Fruit fly (Drosophila melanogaster) whole organism, wandering third instar larva: Measurements from ENCODE around the gene Larp7.

Experiments used
- Dfd ChIP-seq: fragments of >200 bp; optimal IDR thresholded peaks from 2 replicates; lab custom pipeline; 2017; ENCODE audit warnings: missing biosample characterization, missing genetic modification characterization
- Dif ChIP-seq: fragments of 200-275, 200-300 bp; sonication (Bioruptor generic); optimal IDR thresholded peaks from 2 replicates; lab custom pipeline; 2018; ENCODE audit warnings: missing biosample characterization, missing genetic modification characterization; ENCODE audit not compliant: partially characterized antibody
- GATAd ChIP-seq: sonication (Bioruptor generic); optimal IDR thresholded peaks from 2 replicates; lab custom pipeline; 2016; ENCODE audit warnings: missing biosample characterization, missing genetic modification characterization
- Hnf4 ChIP-seq: fragments of 200-800 bp; sonication (Bioruptor generic); optimal IDR thresholded peaks from 2 replicates; lab custom pipeline; 2016; ENCODE audit warnings: missing biosample characterization, mild to moderate bottlenecking, missing genetic modification characterization
- Sp1 ChIP-seq: fragments of 200-800 bp; sonication (Bioruptor generic); optimal IDR thresholded peaks from 3 replicates; lab custom pipeline; 2019; ENCODE audit warnings: missing biosample characterization, mild to moderate bottlenecking, missing genetic modification characterization, moderate library complexity
- Vsx2 ChIP-seq: fragments of 200-300, 225-300 bp; sonication (Bioruptor generic); optimal IDR thresholded peaks from 2 replicates; lab custom pipeline; 2018; ENCODE audit warnings: missing biosample characterization, missing genetic modification characterization; ENCODE audit not compliant: partially characterized antibody
- br ChIP-seq: fragments of 200-800 bp; sonication (Bioruptor generic); optimal IDR thresholded peaks from 2 replicates; lab custom pipeline; 2016; ENCODE audit warnings: missing biosample characterization, missing genetic modification characterization
- ey ChIP-seq: fragments of 200-800 bp; sonication (Bioruptor generic); optimal IDR thresholded peaks from 2 replicates; lab custom pipeline; 2016; ENCODE audit warnings: missing biosample characterization, missing genetic modification characterization
- fru ChIP-seq: fragments of 200-800 bp; sonication (Bioruptor generic); optimal IDR thresholded peaks from 3 replicates; lab custom pipeline; 2016; ENCODE audit warnings: missing biosample characterization, mild to moderate bottlenecking, missing genetic modification characterization
- pan ChIP-seq: fragments of >200 bp; optimal IDR thresholded peaks from 2 replicates; lab custom pipeline; 2017
- psq ChIP-seq: fragments of 200-800 bp; sonication (Bioruptor generic); optimal IDR thresholded peaks from 3 replicates; lab custom pipeline; 2017; ENCODE audit warnings: missing biosample characterization, mild to moderate bottlenecking, missing genetic modification characterization, moderate library complexity
- woc ChIP-seq: sonication (Bioruptor generic); optimal IDR thresholded peaks from 2 replicates; lab custom pipeline; 2016; ENCODE audit warnings: missing biosample characterization, mild to moderate bottlenecking, missing genetic modification characterization

- TF ChIP-seq pan (lab: Kevin White, UChicago): no peak
- no peak for TF ChIP-seq fru (GFP tag; lab: Kevin White, UChicago)
- no peak for TF ChIP-seq ey (GFP tag; lab: Kevin White, UChicago)
- TF ChIP-seq br: no peak
- TF ChIP-seq psq (GFP tag; lab: Kevin White, UChicago): no peak
- TF ChIP-seq Dfd (GFP tag; lab: Kevin White, UChicago): no peak
- TF ChIP-seq Dif (GFP tag; lab: Kevin White, UChicago): no peak
- peak; percentile 7 for TF ChIP-seq woc (GFP tag; lab: Kevin White, UChicago)
- TF ChIP-seq Hnf4: no peak
- no peak for TF ChIP-seq GATAd
- no peak for TF ChIP-seq Sp1 (GFP tag; lab: Kevin White, UChicago)
- TF ChIP-seq Vsx2 (GFP tag; lab: Kevin White, UChicago): no peak
Measured at dm6 chrX:9255964-9256520, 12.4 kb downstream of the Larp7 start, which contains the start of gene ric8a.
